Worm (Caenorhabditis elegans) whole organism, young adult: ENCODE measurements around the gene C15H11.11.

ENCODE experiments used
- F55B11.4 ChIP-seq: sonication (generic microtip); optimal IDR thresholded peaks from 2 replicates; lab custom pipeline; 2016; ENCODE audit warnings: missing compliant biosample characterization, missing genetic modification characterization, borderline replicate concordance; ENCODE audit not compliant: insufficient read depth
- Y95B8A.8 ChIP-seq: fragments of 200-800 bp; sonication (Bioruptor generic); IDR thresholded peaks from 2 replicates; pipeline ENCODE4 v1.3.6; 2022; ENCODE audit warnings: missing genetic modification reagents, missing genetic modification characterization, missing compliant biosample characterization
- ceh-79 ChIP-seq: sonication (generic microtip); optimal IDR thresholded peaks from 2 replicates; lab custom pipeline; 2017; ENCODE audit warnings: mild to moderate bottlenecking, missing genetic modification characterization, missing compliant biosample characterization
- hsf-1 ChIP-seq: fragments of 200-800 bp; sonication (Bioruptor generic); IDR thresholded peaks from 2 replicates; pipeline ENCODE4 v1.3.6; 2022; ENCODE audit warnings: missing genetic modification reagents, missing genetic modification characterization, missing compliant biosample characterization
- madf-3 ChIP-seq: fragments of 200-800 bp; sonication (Bioruptor generic); IDR thresholded peaks from 2 replicates; pipeline ENCODE4 v1.3.6; 2022; ENCODE audit warnings: missing genetic modification reagents, missing genetic modification characterization, missing compliant biosample characterization
- nhr-90 ChIP-seq: sonication (generic microtip); optimal IDR thresholded peaks from 2 replicates; lab custom pipeline; 2016; ENCODE audit warnings: missing genotype, mild to moderate bottlenecking, missing genetic modification characterization, missing compliant biosample characterization
- pbrm-1 ChIP-seq: fragments of 200-800 bp; sonication (Bioruptor generic); IDR thresholded peaks from 2 replicates; pipeline ENCODE4 v1.3.6; 2022; ENCODE audit warnings: missing genetic modification reagents, missing genetic modification characterization, missing compliant biosample characterization
- somi-1 ChIP-seq: fragments of 200-800 bp; sonication (Bioruptor generic); optimal IDR thresholded peaks from 2 replicates; lab custom pipeline; 2018; ENCODE audit warnings: mild to moderate bottlenecking, missing genetic modification characterization, missing compliant biosample characterization
- unc-130 ChIP-seq: sonication (generic microtip); optimal IDR thresholded peaks from 2 replicates; lab custom pipeline; 2016; ENCODE audit warnings: missing genetic modification reagents, missing genetic modification characterization, missing compliant biosample characterization
- ztf-6 ChIP-seq: fragments of 200-800 bp; sonication (Bioruptor generic); IDR thresholded peaks from 2 replicates; pipeline ENCODE4 v1.3.6; 2022; ENCODE audit warnings: missing genetic modification reagents, missing genetic modification characterization, missing compliant biosample characterization

ce11 chrV:14426013-14426412 is 10.7 kb downstream of the C15H11.11 start:
- no peak for TF ChIP-seq hsf-1
- no peak for TF ChIP-seq somi-1 (GFP tag; lab: Kevin White, UChicago)
- no peak for TF ChIP-seq pbrm-1 (GFP tag; lab: Robert Waterston, UW)
- TF ChIP-seq madf-3 (GFP tag; lab: Robert Waterston, UW): no peak
- no peak for TF ChIP-seq F55B11.4 (tag; lab: Kevin White, UChicago)
- TF ChIP-seq ztf-6 (GFP tag; lab: Robert Waterston, UW): no peak
- TF ChIP-seq nhr-90 (tag; lab: Kevin White, UChicago): no peak
- TF ChIP-seq unc-130: no peak
- no peak for TF ChIP-seq Y95B8A.8
- TF ChIP-seq ceh-79 (tag; lab: Kevin White, UChicago): no peak
